Worm (Caenorhabditis elegans) whole organism, L2 larva: ENCODE measurements around the gene T05A1.5.

Experiments
- egl-27 ChIP-seq: sonication (generic microtip); optimal IDR thresholded peaks from 3 replicates; lab custom pipeline; 2017; ENCODE audit warnings: missing biosample characterization, missing genetic modification reagents, missing genetic modification characterization
- gmeb-1 ChIP-seq: fragments of 150-350 bp; optimal IDR thresholded peaks from 2 replicates; lab custom pipeline; 2014; ENCODE audit warnings: missing biosample characterization, missing genetic modification characterization
- lin-11 ChIP-seq: fragments of 150-350 bp; sonication (generic microtip); optimal IDR thresholded peaks from 2 replicates; lab custom pipeline; 2014; ENCODE audit warnings: missing biosample characterization, missing genetic modification characterization, inconsistent platforms, mixed read lengths
- nhr-12 ChIP-seq: fragments of 150-350 bp; optimal IDR thresholded peaks from 2 replicates; lab custom pipeline; 2014; ENCODE audit warnings: missing biosample characterization, missing genetic modification characterization
- unc-39 ChIP-seq: fragments of 150-350 bp; optimal IDR thresholded peaks from 2 replicates; lab custom pipeline; 2014; ENCODE audit warnings: missing biosample characterization, missing genetic modification characterization

ce11 chrIV:9592413-9592812 lies 46.3 kb downstream of the T05A1.5 start, which contains the start of gene pei-1:
- TF ChIP-seq egl-27 (no peak), nhr-12 (tag; lab: Kevin White, UChicago) (no peak), unc-39 (tag; lab: Kevin White, UChicago) (no peak), lin-11 (tag; lab: Kevin White, UChicago) (no peak), gmeb-1 (no peak)
